Worm (Caenorhabditis elegans) whole organism, L2 larva: ENCODE results near the gene clec-65.
A peak's percentile ranks its signal among the peaks of the same experiment; 100 is the strongest.

Experiments used
- F13H6.1 ChIP-seq: sonication (generic microtip); optimal IDR thresholded peaks from 2 replicates; lab custom pipeline; 2016; ENCODE audit warnings: missing genetic modification characterization, missing compliant biosample characterization
- R02D3.7 ChIP-seq: fragments of 150-350 bp; optimal IDR thresholded peaks from 2 replicates; lab custom pipeline; 2014; ENCODE audit warnings: missing biosample characterization, missing genetic modification characterization
- Y55F3AM.14 ChIP-seq: fragments of 200-800 bp; sonication (Bioruptor generic); optimal IDR thresholded peaks from 2 replicates; lab custom pipeline; 2018; ENCODE audit warnings: mild to moderate bottlenecking, missing genetic modification characterization, missing compliant biosample characterization
- ZK546.5 ChIP-seq: sonication (generic microtip); optimal IDR thresholded peaks from 2 replicates; lab custom pipeline; 2017; ENCODE audit warnings: missing biosample characterization, missing genetic modification characterization
- alr-1 ChIP-seq: fragments of 150-350 bp; optimal IDR thresholded peaks from 2 replicates; lab custom pipeline; 2014; ENCODE audit warnings: missing biosample characterization, missing genetic modification characterization
- aly-2 ChIP-seq: fragments of 150-350 bp; optimal IDR thresholded peaks from 2 replicates; lab custom pipeline; 2014; ENCODE audit warnings: missing biosample characterization, missing genetic modification characterization
- ama-1 ChIP-seq: fragments of 150-350 bp; optimal IDR thresholded peaks from 2 replicates; lab custom pipeline; 2018; ENCODE audit warnings: inconsistent platforms
- blmp-1 ChIP-seq: sonication (generic microtip); optimal IDR thresholded peaks from 2 replicates; lab custom pipeline; 2017; ENCODE audit warnings: missing genetic modification characterization, mild to moderate bottlenecking, missing compliant biosample characterization, antibody characterized with exemption, moderate library complexity; ENCODE audit not compliant: insufficient read depth
- ceh-16 ChIP-seq: fragments of 150-350 bp; optimal IDR thresholded peaks from 2 replicates; lab custom pipeline; 2014; ENCODE audit warnings: missing biosample characterization, missing genetic modification characterization
- ceh-82 ChIP-seq: fragments of 150-350 bp; optimal IDR thresholded peaks from 2 replicates; lab custom pipeline; 2014; ENCODE audit warnings: missing biosample characterization, missing genetic modification characterization
- crh-2 ChIP-seq: sonication (generic microtip); optimal IDR thresholded peaks from 2 replicates; lab custom pipeline; 2017; ENCODE audit warnings: missing biosample characterization, missing genetic modification characterization
- dmd-4 ChIP-seq: sonication (generic microtip); optimal IDR thresholded peaks from 2 replicates; lab custom pipeline; 2017; ENCODE audit warnings: missing biosample characterization, missing genetic modification characterization
- egl-27 ChIP-seq: sonication (generic microtip); optimal IDR thresholded peaks from 3 replicates; lab custom pipeline; 2017; ENCODE audit warnings: missing biosample characterization, missing genetic modification reagents, missing genetic modification characterization
- elt-1 ChIP-seq: fragments of 150-350 bp; optimal IDR thresholded peaks from 2 replicates; lab custom pipeline; 2014; ENCODE audit warnings: missing biosample characterization, missing genetic modification characterization
- elt-3 ChIP-seq: sonication (generic microtip); optimal IDR thresholded peaks from 2 replicates; lab custom pipeline; 2017; ENCODE audit warnings: missing biosample characterization, missing genetic modification characterization
- fos-1 ChIP-seq: fragments of 150-350 bp; optimal IDR thresholded peaks from 2 replicates; lab custom pipeline; 2014; ENCODE audit warnings: missing biosample characterization, missing genetic modification characterization
- gmeb-1 ChIP-seq: fragments of 150-350 bp; optimal IDR thresholded peaks from 2 replicates; lab custom pipeline; 2014; ENCODE audit warnings: missing biosample characterization, missing genetic modification characterization
- lin-13 ChIP-seq: fragments of 150-350 bp; optimal IDR thresholded peaks from 2 replicates; lab custom pipeline; 2014; ENCODE audit warnings: missing biosample characterization, missing genetic modification reagents, missing genetic modification characterization
- lin-39 ChIP-seq: fragments of 150-350 bp; optimal IDR thresholded peaks from 2 replicates; lab custom pipeline; 2014; ENCODE audit warnings: missing biosample characterization, missing genetic modification reagents, missing genetic modification characterization
- mab-5 ChIP-seq: fragments of 150-350 bp; optimal IDR thresholded peaks from 2 replicates; lab custom pipeline; 2014; ENCODE audit warnings: missing biosample characterization, missing genetic modification characterization
- nhr-10 ChIP-seq: sonication (generic microtip); optimal IDR thresholded peaks from 2 replicates; lab custom pipeline; 2017; ENCODE audit warnings: missing biosample characterization, missing genetic modification characterization
- nhr-12 ChIP-seq: fragments of 150-350 bp; optimal IDR thresholded peaks from 2 replicates; lab custom pipeline; 2014; ENCODE audit warnings: missing biosample characterization, missing genetic modification characterization
- nhr-129 ChIP-seq: fragments of 150-350 bp; optimal IDR thresholded peaks from 2 replicates; lab custom pipeline; 2014; ENCODE audit warnings: missing biosample characterization, missing genetic modification characterization
- nhr-21 ChIP-seq: fragments of 150-350 bp; optimal IDR thresholded peaks from 2 replicates; lab custom pipeline; 2014; ENCODE audit warnings: missing biosample characterization, missing genetic modification characterization
- nhr-23 ChIP-seq: fragments of 150-350 bp; optimal IDR thresholded peaks from 2 replicates; lab custom pipeline; 2014; ENCODE audit warnings: missing biosample characterization, missing genetic modification reagents, missing genetic modification characterization
- nhr-25 ChIP-seq: fragments of 150-350 bp; sonication (generic microtip); optimal IDR thresholded peaks from 3 replicates; lab custom pipeline; 2014; ENCODE audit warnings: missing biosample characterization, missing genetic modification characterization
- nhr-6 ChIP-seq: fragments of 150-350 bp; optimal IDR thresholded peaks from 2 replicates; lab custom pipeline; 2014; ENCODE audit warnings: missing biosample characterization, missing genetic modification characterization
- peb-1 ChIP-seq: fragments of 150-350 bp; optimal IDR thresholded peaks from 2 replicates; lab custom pipeline; 2014; ENCODE audit warnings: missing biosample characterization, missing genetic modification characterization
- sem-4 ChIP-seq: fragments of 150-350 bp; optimal IDR thresholded peaks from 2 replicates; lab custom pipeline; 2014; ENCODE audit warnings: missing biosample characterization, missing genetic modification reagents, missing genetic modification characterization
- skn-1 ChIP-seq: sonication (generic microtip); optimal IDR thresholded peaks from 2 replicates; lab custom pipeline; 2017; ENCODE audit warnings: missing biosample characterization, missing genetic modification characterization
- sma-3 ChIP-seq: sonication (generic microtip); optimal IDR thresholded peaks from 2 replicates; lab custom pipeline; 2016; ENCODE audit warnings: missing genetic modification reagents, missing genetic modification characterization, missing compliant biosample characterization
- snpc-4 ChIP-seq: fragments of 150-350 bp; optimal IDR thresholded peaks from 2 replicates; lab custom pipeline; 2014; ENCODE audit warnings: missing biosample characterization, missing genetic modification characterization
- unc-39 ChIP-seq: fragments of 150-350 bp; optimal IDR thresholded peaks from 2 replicates; lab custom pipeline; 2014; ENCODE audit warnings: missing biosample characterization, missing genetic modification characterization
- unc-55 ChIP-seq: fragments of 150-350 bp; sonication (generic microtip); optimal IDR thresholded peaks from 3 replicates; lab custom pipeline; 2014; ENCODE audit warnings: missing biosample characterization, missing genetic modification reagents, missing genetic modification characterization
- unc-62 ChIP-seq: fragments of 150-350 bp; optimal IDR thresholded peaks from 2 replicates; lab custom pipeline; 2014; ENCODE audit warnings: missing biosample characterization, missing genetic modification reagents, missing genetic modification characterization
- zag-1 ChIP-seq: fragments of 150-350 bp; optimal IDR thresholded peaks from 2 replicates; lab custom pipeline; 2014; ENCODE audit warnings: missing biosample characterization, missing genetic modification characterization
- ztf-1 ChIP-seq: fragments of 200-800 bp; sonication (Bioruptor generic); conservative IDR thresholded peaks from 2 replicates; pipeline ENCODE4 v1.3.6; 2022; ENCODE audit warnings: missing genetic modification characterization, missing compliant biosample characterization
- ztf-11 ChIP-seq: sonication (generic microtip); optimal IDR thresholded peaks from 2 replicates; lab custom pipeline; 2017; ENCODE audit warnings: missing biosample characterization, missing genetic modification characterization
- ztf-4 ChIP-seq: fragments of 150-350 bp; optimal IDR thresholded peaks from 2 replicates; lab custom pipeline; 2014; ENCODE audit warnings: missing biosample characterization, missing genetic modification characterization

Gene clec-65

DNA sequence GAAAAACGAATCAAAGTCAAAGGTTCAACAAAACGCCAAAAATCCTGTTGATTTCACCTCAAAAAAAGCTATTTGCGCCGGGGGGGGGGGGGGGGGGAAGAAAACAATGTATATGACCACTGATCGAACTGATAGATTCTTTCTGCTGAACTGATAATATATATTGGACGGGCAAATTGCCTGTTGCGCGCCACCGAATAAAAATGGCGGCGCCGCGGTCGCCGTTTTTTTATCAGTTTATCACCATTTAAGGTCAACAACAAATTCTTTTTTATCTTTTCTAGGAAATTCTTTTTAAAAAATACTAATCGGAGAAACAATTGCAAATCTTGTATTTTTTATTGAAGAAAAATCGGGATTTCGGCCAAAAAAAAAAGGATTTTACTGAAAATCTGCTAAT lies 21.4 kb upstream of the clec-65 start:
- TF ChIP-seq nhr-129 (no peak), ceh-16 (tag; lab: Kevin White, UChicago) (no peak), ama-1 (lab: Kevin White, UChicago) (no peak), nhr-21 (tag; lab: Kevin White, UChicago) (no peak), lin-13 (no peak), fos-1 (tag; lab: Kevin White, UChicago) (peak; percentile 36), unc-39 (tag; lab: Kevin White, UChicago) (no peak), lin-39 (tag; lab: Kevin White, UChicago) (no peak), mab-5 (tag; lab: Kevin White, UChicago) (no peak), gmeb-1 (peak; percentile 7), egl-27 (no peak), unc-55 (no peak), Y55F3AM.14 (GFP tag; lab: Kevin White, UChicago) (no peak), zag-1 (tag; lab: Kevin White, UChicago) (no peak)

ce11 chrII:12880406-12880805 lies 20.7 kb upstream of the clec-65 start, which contains the start of gene F35C5.1:
TSS of gene F35C5.1 (plus strand) at chrII:12880804.
- TF ChIP-seq aly-2 (tag; lab: Kevin White, UChicago) (no peak), elt-3 (tag; lab: Kevin White, UChicago) (no peak), nhr-23 (tag; lab: Kevin White, UChicago) (no peak), gmeb-1 (no peak), nhr-6 (tag; lab: Kevin White, UChicago) (no peak), R02D3.7 (tag; lab: Kevin White, UChicago) (no peak), peb-1 (no peak), nhr-10 (no peak), dmd-4 (tag; lab: Kevin White, UChicago) (no peak), sem-4 (tag; lab: Kevin White, UChicago) (no peak), crh-2 (tag; lab: Kevin White, UChicago) (no peak), blmp-1 (no peak), nhr-129 (no peak), nhr-12 (tag; lab: Kevin White, UChicago) (no peak), ztf-4 (no peak), Y55F3AM.14 (GFP tag; lab: Kevin White, UChicago) (no peak), lin-39 (tag; lab: Kevin White, UChicago) (no peak), nhr-21 (tag; lab: Kevin White, UChicago) (no peak), nhr-25 (tag; lab: Kevin White, UChicago) (no peak)

DNA sequence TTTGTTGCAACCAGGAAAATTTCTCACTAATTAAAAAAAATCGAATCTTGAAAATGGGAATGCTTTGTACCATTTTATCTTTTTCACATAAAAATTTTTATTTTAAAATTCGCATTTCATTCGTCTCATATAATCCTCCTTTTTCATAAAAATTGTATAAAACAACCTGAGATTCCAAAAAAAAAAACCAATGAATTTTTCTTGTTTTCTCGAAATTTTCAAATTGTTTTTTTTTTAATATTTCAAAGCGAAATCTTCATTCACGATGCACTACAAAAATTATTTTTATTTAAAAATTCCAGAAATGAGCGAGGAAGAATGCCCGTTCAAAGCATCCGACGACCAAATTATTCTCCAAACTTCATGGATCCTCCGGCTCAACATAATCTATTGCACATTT lies 16.2 kb upstream of the clec-65 start, which contains the start of gene sra-14:
sra-14 (plus strand) TSS at position 301 of the 400 bp plus-strand sequence.
- TF ChIP-seq lin-13: no peak

- TF ChIP-seq nhr-129: no peak
- no peak for TF ChIP-seq nhr-25 (tag; lab: Kevin White, UChicago)
- TF ChIP-seq snpc-4 (tag; lab: Kevin White, UChicago): no peak
- no peak for TF ChIP-seq egl-27
- TF ChIP-seq nhr-12 (tag; lab: Kevin White, UChicago): no peak
- no peak for TF ChIP-seq blmp-1
- TF ChIP-seq elt-1: no peak
- TF ChIP-seq F13H6.1: no peak
- TF ChIP-seq lin-39 (tag; lab: Kevin White, UChicago): no peak
These were observed 12.7 kb upstream of the clec-65 start, which contains the start of gene F35C5.3 for ce11 chrII:12888471-12888870. TSS of gene F35C5.3 (plus strand) at chrII:12888771.

- TF ChIP-seq ZK546.5 (tag; lab: Kevin White, UChicago) (no peak), fos-1 (tag; lab: Kevin White, UChicago) (peak; percentile 77), ztf-1 (no peak), sem-4 (tag; lab: Kevin White, UChicago) (no peak), unc-55 (no peak)
These were observed 8.7 kb upstream of the clec-65 start for ce11 chrII:12892407-12892806.

DNA sequence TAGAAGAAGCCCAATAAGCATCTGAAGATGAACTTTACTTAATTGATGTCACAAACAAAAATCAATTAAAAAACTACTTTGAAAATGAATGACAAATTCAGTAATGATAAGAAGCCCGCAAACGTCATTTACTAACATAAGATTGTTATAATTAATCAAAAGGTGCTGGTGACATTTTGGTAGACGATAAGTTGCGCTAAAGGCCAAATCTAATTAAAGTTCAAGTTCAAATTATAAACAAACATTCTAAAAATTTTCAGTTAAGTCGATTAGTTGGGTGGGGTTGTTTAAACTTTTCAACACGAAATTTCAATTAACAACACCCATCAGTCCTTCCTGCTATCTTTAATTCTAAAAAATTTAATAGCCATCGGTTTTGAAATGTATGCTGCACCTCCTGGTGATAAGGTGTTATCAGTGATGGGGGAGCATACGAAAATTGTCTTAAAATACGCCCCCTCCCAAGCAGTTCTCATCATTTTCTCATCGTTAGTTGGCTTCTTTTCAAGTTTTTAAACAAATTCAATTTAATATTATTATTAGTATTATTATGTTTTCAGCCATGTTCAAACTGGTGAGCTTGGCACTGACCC lies 6.0 kb upstream of the clec-65 start, which contains the start of the genes clec-62 and clec-63:
clec-62 (minus strand) TSS at position 51 of the 593 bp plus-strand sequence.
clec-63 (plus strand) TSS at position 561 of the 593 bp plus-strand sequence.
- TF ChIP-seq unc-62 (no peak), R02D3.7 (tag; lab: Kevin White, UChicago) (no peak), nhr-12 (tag; lab: Kevin White, UChicago) (no peak), nhr-25 (tag; lab: Kevin White, UChicago) (no peak), ztf-11 (no peak), peb-1 (no peak), crh-2 (tag; lab: Kevin White, UChicago) (peak; percentile 30), lin-39 (tag; lab: Kevin White, UChicago) (no peak), dmd-4 (tag; lab: Kevin White, UChicago) (no peak), fos-1 (tag; lab: Kevin White, UChicago) (peak; percentile 93), nhr-23 (tag; lab: Kevin White, UChicago) (no peak), ceh-82 (tag; lab: Kevin White, UChicago) (no peak), skn-1 (tag; lab: Kevin White, UChicago) (peak; percentile 29), elt-3 (tag; lab: Kevin White, UChicago) (no peak), alr-1 (tag; lab: Kevin White, UChicago) (no peak), ZK546.5 (tag; lab: Kevin White, UChicago) (no peak), Y55F3AM.14 (GFP tag; lab: Kevin White, UChicago) (no peak), sma-3 (GFP tag; lab: Kevin White, UChicago) (no peak), sem-4 (tag; lab: Kevin White, UChicago) (no peak)
